Worm (Caenorhabditis elegans) whole organism, L1 larva: ENCODE results near the gene F14D7.12.

Experiments
- F16B12.6 ChIP-seq: fragments of 150-350 bp; optimal IDR thresholded peaks from 2 replicates; lab custom pipeline; 2014; ENCODE audit warnings: missing biosample characterization, missing genetic modification characterization
- aha-1 ChIP-seq: fragments of 150-350 bp; optimal IDR thresholded peaks from 2 replicates; lab custom pipeline; 2014; ENCODE audit warnings: missing biosample characterization, missing genetic modification characterization
- alr-1 ChIP-seq: fragments of 200-800 bp; sonication (Bioruptor generic); optimal IDR thresholded peaks from 2 replicates; lab custom pipeline; 2018; ENCODE audit warnings: borderline replicate concordance, mild to moderate bottlenecking, missing genetic modification characterization, missing compliant biosample characterization
- aly-2 ChIP-seq: fragments of 150-350 bp; optimal IDR thresholded peaks from 2 replicates; lab custom pipeline; 2014; ENCODE audit warnings: missing biosample characterization, missing genetic modification characterization
- ceh-90 ChIP-seq: sonication (generic microtip); optimal IDR thresholded peaks from 2 replicates; lab custom pipeline; 2016; ENCODE audit warnings: missing genetic modification characterization, missing compliant biosample characterization
- ces-1 ChIP-seq: fragments of 150-350 bp; optimal IDR thresholded peaks from 2 replicates; lab custom pipeline; 2014; ENCODE audit warnings: missing biosample characterization, missing genetic modification reagents, missing genetic modification characterization
- dsc-1 ChIP-seq: sonication (generic microtip); optimal IDR thresholded peaks from 2 replicates; lab custom pipeline; 2016; ENCODE audit warnings: mild to moderate bottlenecking, missing genetic modification characterization, missing compliant biosample characterization
- efl-1 ChIP-seq, 4 experiments: fragments of 150-350 bp; optimal IDR thresholded peaks in 3 of 4; peaks in 1 of 4; 1 replicate in 1 of 4; 2 replicates in 3 of 4; lab custom pipeline; 2014; ENCODE audit warnings: missing biosample characterization in 2 of 4, missing genetic modification characterization in 2 of 4, missing genetic modification reagents in 2 of 4
- efl-3 ChIP-seq: fragments of 200-800 bp; sonication (Bioruptor generic); optimal IDR thresholded peaks from 2 replicates; lab custom pipeline; 2018; ENCODE audit warnings: mild to moderate bottlenecking, missing genetic modification characterization, missing compliant biosample characterization
- elt-2 ChIP-seq: sonication (generic microtip); optimal IDR thresholded peaks from 2 replicates; lab custom pipeline; 2016; ENCODE audit warnings: missing genetic modification characterization, mild to moderate bottlenecking, inconsistent platforms, missing compliant biosample characterization, missing genetic modification reagents
- ets-5 ChIP-seq: fragments of 200-800 bp; sonication (Bioruptor generic); IDR thresholded peaks from 2 replicates; pipeline ENCODE4 v1.3.6; 2022; ENCODE audit warnings: missing genetic modification characterization, missing compliant biosample characterization
- hlh-17 ChIP-seq: fragments of 200-800 bp; sonication (Bioruptor generic); optimal IDR thresholded peaks from 2 replicates; lab custom pipeline; 2018; ENCODE audit warnings: missing genetic modification characterization, mild to moderate bottlenecking, missing compliant biosample characterization, moderate library complexity, borderline replicate concordance
- hlh-4 ChIP-seq: sonication (generic microtip); optimal IDR thresholded peaks from 2 replicates; lab custom pipeline; 2016; ENCODE audit warnings: mild to moderate bottlenecking, missing genetic modification characterization, missing compliant biosample characterization
- hpl-2 ChIP-seq: fragments of 150-350 bp; optimal IDR thresholded peaks from 2 replicates; lab custom pipeline; 2014; ENCODE audit warnings: missing biosample characterization, missing genetic modification reagents, missing genetic modification characterization
- irx-1 ChIP-seq: sonication (generic microtip); optimal IDR thresholded peaks from 2 replicates; lab custom pipeline; 2016; ENCODE audit warnings: missing genetic modification characterization, missing compliant biosample characterization
- jun-1 ChIP-seq: fragments of 150-350 bp; optimal IDR thresholded peaks from 2 replicates; lab custom pipeline; 2014; ENCODE audit warnings: missing biosample characterization, missing genetic modification reagents, missing genetic modification characterization
- lin-14 ChIP-seq: fragments of 200-800 bp; sonication (Bioruptor generic); optimal IDR thresholded peaks from 2 replicates; lab custom pipeline; 2018; ENCODE audit warnings: mild to moderate bottlenecking, missing genetic modification characterization, moderate library complexity, missing compliant biosample characterization
- lin-15B ChIP-seq: fragments of 150-350 bp; sonication (generic microtip); optimal IDR thresholded peaks from 3 replicates; lab custom pipeline; 2014; ENCODE audit warnings: missing biosample characterization, missing genetic modification characterization
- lin-35 ChIP-seq, 2 experiments: fragments of 150-350 bp; optimal IDR thresholded peaks; 2 replicates each; lab custom pipeline; 2014; ENCODE audit warnings: missing biosample characterization in 2 of 2, missing genetic modification characterization in 2 of 2, missing genetic modification reagents in 2 of 2
- lin-39 ChIP-seq: fragments of 150-350 bp; optimal IDR thresholded peaks from 2 replicates; lab custom pipeline; 2014; ENCODE audit warnings: missing biosample characterization, missing genetic modification reagents, missing genetic modification characterization
- mep-1 ChIP-seq: fragments of 150-350 bp; optimal IDR thresholded peaks from 2 replicates; lab custom pipeline; 2014; ENCODE audit warnings: missing biosample characterization, missing genetic modification characterization
- nhr-11 ChIP-seq: fragments of 150-350 bp; optimal IDR thresholded peaks from 2 replicates; lab custom pipeline; 2014; ENCODE audit warnings: missing biosample characterization, missing genetic modification characterization
- nhr-237 ChIP-seq: fragments of 150-350 bp; optimal IDR thresholded peaks from 2 replicates; lab custom pipeline; 2014; ENCODE audit warnings: missing biosample characterization, missing genetic modification characterization
- nhr-47 ChIP-seq: sonication (generic microtip); optimal IDR thresholded peaks from 2 replicates; lab custom pipeline; 2016; ENCODE audit warnings: mild to moderate bottlenecking, missing genetic modification characterization, moderate library complexity, missing compliant biosample characterization
- nhr-71 ChIP-seq: sonication (generic microtip); optimal IDR thresholded peaks from 2 replicates; lab custom pipeline; 2016; ENCODE audit warnings: mild to moderate bottlenecking, missing genetic modification characterization, moderate library complexity, missing compliant biosample characterization
- nhr-77 ChIP-seq: fragments of 150-350 bp; optimal IDR thresholded peaks from 2 replicates; lab custom pipeline; 2014; ENCODE audit warnings: missing biosample characterization, missing genetic modification characterization
- nhr-84 ChIP-seq: sonication (generic microtip); optimal IDR thresholded peaks from 2 replicates; lab custom pipeline; 2017; ENCODE audit warnings: missing biosample characterization, missing genetic modification characterization
- skn-1 ChIP-seq: fragments of 150-350 bp; optimal IDR thresholded peaks from 2 replicates; lab custom pipeline; 2014; ENCODE audit warnings: missing biosample characterization, missing genetic modification characterization
- sptf-1 ChIP-seq: fragments of 150-350 bp; optimal IDR thresholded peaks from 2 replicates; lab custom pipeline; 2014; ENCODE audit warnings: missing biosample characterization, missing genetic modification characterization
- tlp-1 ChIP-seq: fragments of 150-350 bp; optimal IDR thresholded peaks from 2 replicates; lab custom pipeline; 2014; ENCODE audit warnings: missing biosample characterization, missing genetic modification characterization
- unc-62 ChIP-seq: fragments of 150-350 bp; optimal IDR thresholded peaks from 2 replicates; lab custom pipeline; 2014; ENCODE audit warnings: missing biosample characterization, missing genetic modification reagents, missing genetic modification characterization
- xbp-1 ChIP-seq: sonication (generic microtip); optimal IDR thresholded peaks from 2 replicates; lab custom pipeline; 2016; ENCODE audit warnings: missing genetic modification characterization, missing compliant biosample characterization
- ztf-4 ChIP-seq: fragments of 150-350 bp; optimal IDR thresholded peaks from 2 replicates; lab custom pipeline; 2014; ENCODE audit warnings: missing biosample characterization, missing genetic modification characterization

Gene F14D7.12

DNA sequence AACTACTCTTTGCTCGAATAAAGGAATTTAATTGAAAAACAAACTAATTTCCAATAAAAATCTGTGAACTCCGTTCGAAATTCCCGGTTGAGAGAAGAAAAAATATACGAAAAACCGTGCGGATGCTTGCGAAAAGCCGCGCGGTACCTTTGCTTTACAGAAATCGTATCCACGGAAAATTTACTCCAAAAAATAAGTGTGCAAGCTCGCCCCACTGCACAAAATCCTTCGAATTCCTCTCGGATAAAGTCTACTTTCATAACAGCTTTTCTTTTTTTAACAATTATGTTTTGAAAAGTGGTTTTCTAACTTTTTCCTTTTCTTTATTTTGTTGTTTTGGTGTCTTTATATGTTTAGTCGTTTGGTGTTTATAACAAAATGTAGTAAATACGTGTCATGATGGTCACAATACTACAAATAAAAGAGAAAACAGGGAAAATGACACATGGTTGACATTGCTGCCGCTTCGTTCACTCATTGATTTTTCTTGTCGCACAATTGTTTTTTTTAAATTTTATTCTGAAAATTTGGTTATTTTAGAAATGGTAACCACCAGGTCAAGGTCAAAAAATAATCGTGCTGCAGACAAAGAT, 47.5 kb downstream of the F14D7.12 start, which contains the start of gene cept-2 (continued):
- TF ChIP-seq irx-1 (tag; lab: Kevin White, UChicago) = peak; percentile 82
- no peak for TF ChIP-seq nhr-84 (tag; lab: Kevin White, UChicago)
- TF ChIP-seq jun-1 (tag; lab: Kevin White, UChicago) = peak; percentile 84
- peak; percentile 95 for TF ChIP-seq skn-1 (tag; lab: Kevin White, UChicago)
- peak; percentile 91 to 93 for TF ChIP-seq efl-1 (optimal IDR thresholded peaks at IDR 0.05; lab: Kevin White, UChicago)
- peak; percentile 85 to 98 for TF ChIP-seq efl-1 (GFP tag; optimal IDR thresholded peaks at IDR 0.05 in 1 of 2; lab: Kevin White, UChicago)
- TF ChIP-seq dsc-1 (tag; lab: Kevin White, UChicago) = peak; percentile 94
- TF ChIP-seq hlh-17 (GFP tag; lab: Kevin White, UChicago) = no peak
- peak; percentile 67 for TF ChIP-seq lin-15B (tag; lab: Kevin White, UChicago)
- TF ChIP-seq unc-62 (GFP tag; lab: Kevin White, UChicago) = no peak
- peak; percentile 67 for TF ChIP-seq ceh-90 (tag; lab: Kevin White, UChicago)
- no peak for TF ChIP-seq ces-1 (GFP tag; lab: Kevin White, UChicago)
- peak; percentile 96 for TF ChIP-seq nhr-47 (tag; lab: Kevin White, UChicago)
- TF ChIP-seq alr-1 (tag; lab: Kevin White, UChicago) = no peak
- TF ChIP-seq hlh-4 (tag; lab: Kevin White, UChicago) = no peak
- TF ChIP-seq nhr-237 (tag; lab: Kevin White, UChicago) = peak; percentile 60
- TF ChIP-seq sptf-1 (tag; lab: Kevin White, UChicago) = no peak
- peak; percentile 75 for TF ChIP-seq nhr-11 (tag; lab: Kevin White, UChicago)
- peak; percentile 9 for TF ChIP-seq aha-1 (tag; lab: Kevin White, UChicago)
- peak; percentile 94 for TF ChIP-seq mep-1 (tag; lab: Kevin White, UChicago)
- TF ChIP-seq F16B12.6 (tag; lab: Kevin White, UChicago) = peak; percentile 56
- peak; percentile 70 for TF ChIP-seq lin-39 (tag; lab: Kevin White, UChicago)
- peak; percentile 97 for TF ChIP-seq nhr-71 (tag; lab: Kevin White, UChicago)
- peak; percentile 68 for TF ChIP-seq hpl-2 (GFP tag; lab: Kevin White, UChicago)
- TF ChIP-seq ets-5 (GFP tag; lab: Robert Waterston, UW) = no peak
- peak; percentile 93 for TF ChIP-seq xbp-1 (tag; lab: Kevin White, UChicago)
- TF ChIP-seq lin-35 (GFP tag; optimal IDR thresholded peaks at IDR 0.05; lab: Kevin White, UChicago) = peak; percentile 87 to 88
- peak; percentile 46 for TF ChIP-seq elt-2 (tag; lab: Kevin White, UChicago)
- peak; percentile 96 for TF ChIP-seq lin-14 (GFP tag; lab: Kevin White, UChicago)
- TF ChIP-seq nhr-77 (tag; lab: Kevin White, UChicago) = peak; percentile 92
- TF ChIP-seq tlp-1 = no peak
- TF ChIP-seq ztf-4 (tag; lab: Kevin White, UChicago) = peak; percentile 85
- TF ChIP-seq aly-2 (tag; lab: Kevin White, UChicago) = peak; percentile 78
- TF ChIP-seq efl-3 (GFP tag; lab: Kevin White, UChicago) = peak; percentile 31
